Worm (Caenorhabditis elegans) whole organism, late embryonic: Measurements from ENCODE around the gene T19B10.5.

Source experiments
- F13H6.1 ChIP-seq: sonication (generic microtip); optimal IDR thresholded peaks from 2 replicates; lab custom pipeline; 2016; ENCODE audit warnings: missing genetic modification characterization, missing compliant biosample characterization
- K09A11.1 ChIP-seq: sonication (generic microtip); optimal IDR thresholded peaks from 2 replicates; lab custom pipeline; 2017; ENCODE audit warnings: antibody characterized with exemption, mild to moderate bottlenecking, missing genetic modification characterization, missing compliant biosample characterization; ENCODE audit not compliant: insufficient read depth
- ceh-14 ChIP-seq: sonication (generic microtip); optimal IDR thresholded peaks from 2 replicates; lab custom pipeline; 2016; ENCODE audit warnings: missing genotype, missing genetic modification characterization, missing compliant biosample characterization
- dve-1 ChIP-seq: sonication (generic microtip); optimal IDR thresholded peaks from 2 replicates; lab custom pipeline; 2017; ENCODE audit warnings: antibody characterized with exemption, mild to moderate bottlenecking, missing genetic modification characterization, missing compliant biosample characterization
- hlh-30 ChIP-seq: sonication (generic microtip); optimal IDR thresholded peaks from 2 replicates; lab custom pipeline; 2017; ENCODE audit warnings: antibody characterized with exemption, missing genetic modification characterization, missing compliant biosample characterization; ENCODE audit not compliant: insufficient read depth
- lin-11 ChIP-seq: fragments of 200-800 bp; sonication (Bioruptor generic); optimal IDR thresholded peaks from 2 replicates; lab custom pipeline; 2018; ENCODE audit warnings: mild to moderate bottlenecking, missing genetic modification characterization, missing compliant biosample characterization
- nfya-1 ChIP-seq: sonication (generic microtip); optimal IDR thresholded peaks from 2 replicates; lab custom pipeline; 2017; ENCODE audit warnings: missing genetic modification characterization, mild to moderate bottlenecking, missing compliant biosample characterization, antibody characterized with exemption, moderate library complexity
- pqm-1 ChIP-seq: sonication (generic microtip); optimal IDR thresholded peaks from 2 replicates; lab custom pipeline; 2016; ENCODE audit warnings: missing genetic modification characterization, missing compliant biosample characterization
- ref-2 ChIP-seq: sonication (generic microtip); optimal IDR thresholded peaks from 2 replicates; lab custom pipeline; 2016; ENCODE audit warnings: missing genetic modification characterization, missing compliant biosample characterization
- sox-2 ChIP-seq: fragments of 200-800 bp; sonication (Bioruptor generic); IDR thresholded peaks from 2 replicates; pipeline ENCODE4 v1.3.6; 2022; ENCODE audit warnings: missing genetic modification reagents, missing genetic modification characterization, missing compliant biosample characterization

ce11 chrV:11265482-11265881, 31.0 kb downstream of the T19B10.5 start, which contains the start of gene cln-3.1:
- TF ChIP-seq sox-2, result no peak
- TF ChIP-seq hlh-30 (tag; lab: Kevin White, UChicago), result no peak
- TF ChIP-seq F13H6.1 (tag; lab: Kevin White, UChicago), result no peak
- no peak for TF ChIP-seq lin-11 (tag; lab: Kevin White, UChicago)
- TF ChIP-seq pqm-1 (tag; lab: Kevin White, UChicago), result no peak
- no peak for TF ChIP-seq dve-1 (tag; lab: Kevin White, UChicago)
- no peak for TF ChIP-seq K09A11.1 (tag; lab: Kevin White, UChicago)
- TF ChIP-seq ref-2 (tag; lab: Kevin White, UChicago), result no peak
- no peak for TF ChIP-seq ceh-14 (tag; lab: Kevin White, UChicago)
- TF ChIP-seq nfya-1 (tag; lab: Kevin White, UChicago), result no peak
